Fruit fly (Drosophila melanogaster): ENCODE results near the gene CG13460.
A peak's percentile ranks its signal among the peaks of the same experiment; 100 is the strongest.

The CG13460 gene

DNA sequence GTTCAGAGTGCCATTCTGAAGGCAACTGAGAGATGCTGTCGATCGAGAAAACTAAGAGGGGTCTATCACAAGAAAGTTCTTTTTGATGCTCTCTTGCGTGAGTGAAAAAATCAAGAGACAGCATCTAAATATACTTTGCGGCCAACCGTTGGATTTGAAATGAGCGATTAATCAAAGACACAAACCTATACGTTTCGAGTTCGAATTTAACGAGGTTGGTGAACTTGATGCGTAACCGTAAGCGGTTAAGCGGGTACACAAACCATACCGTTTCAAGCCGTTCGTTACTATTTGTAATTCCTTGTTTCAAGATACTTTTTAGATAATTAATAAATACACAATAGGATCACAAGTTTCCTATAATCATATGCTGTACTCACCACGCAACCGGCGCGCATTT lies 10.6 kb upstream of the CG13460 start (continued):
- TF ChIP-seq nerfin-2 (GFP tag; IDR thresholded peaks at IDR 0.05; ENCODE audit: partially characterized antibody) (0 out of 2 replicates have a peak, but pooled peaks have one; percentile 25), CTCF (GFP tag; optimal IDR thresholded peaks at IDR 0.05) (peak; percentile 77), Dp (GFP tag; optimal IDR thresholded peaks at IDR 0.05) (peak; percentile 5), CG15011 (GFP tag; optimal IDR thresholded peaks at IDR 0.05) (no peak), scrt (GFP tag; optimal IDR thresholded peaks at IDR 0.05) (no peak), bbx (GFP tag; IDR thresholded peaks at IDR 0.05; ENCODE audit: partially characterized antibody) (peak; percentile 52; the same call in 1 of the 2 replicates), Meics (GFP tag; optimal IDR thresholded peaks at IDR 0.05) (peak; percentile 90), CG2199 (GFP tag; IDR thresholded peaks at IDR 0.05) (0 out of 3 replicates have a peak, but pooled peaks have one; percentile 52), mld (GFP tag; IDR thresholded peaks at IDR 0.05; ENCODE audit: partially characterized antibody) (no peak), knrl (GFP tag; IDR thresholded peaks at IDR 0.05; ENCODE audit: partially characterized antibody) (0 out of 3 replicates have a peak, but pooled peaks have one; percentile 26), gcm (GFP tag; optimal IDR thresholded peaks at IDR 0.05) (peak; percentile 11), CG7271 (tag; optimal IDR thresholded peaks at IDR 0.05) (no peak), Myb (GFP tag; optimal IDR thresholded peaks at IDR 0.05) (peak; percentile 97), da (GFP tag; optimal IDR thresholded peaks at IDR 0.05) (no peak), stwl (tag; optimal IDR thresholded peaks at IDR 0.05) (peak; percentile 46), shn (GFP tag; optimal IDR thresholded peaks at IDR 0.05) (no peak), pita (GFP tag; optimal IDR thresholded peaks at IDR 0.05) (peak; percentile 67), ci (GFP tag; IDR thresholded peaks at IDR 0.05) (0 out of 3 replicates have a peak, but pooled peaks have one; percentile 41), E2f2 (GFP tag; IDR thresholded peaks at IDR 0.05) (peak; percentile 42; the same call in 1 of the 2 replicates), CG31365 (tag; optimal IDR thresholded peaks at IDR 0.05) (peak; percentile 3), pzg (GFP tag; optimal IDR thresholded peaks at IDR 0.05) (peak; percentile 11), CG32532 (GFP tag; IDR thresholded peaks at IDR 0.05) (0 out of 2 replicates have a peak, but pooled peaks have one; percentile 10), z (GFP tag; IDR thresholded peaks at IDR 0.05) (peak; percentile 69; the same call in 1 of the 3 replicates), gfzf (GFP tag; optimal IDR thresholded peaks at IDR 0.05) (peak; percentile 25), gro (GFP tag; optimal IDR thresholded peaks at IDR 0.05) (no peak), CG6791 (GFP tag; IDR thresholded peaks at IDR 0.05; ENCODE audit: partially characterized antibody) (peak; percentile 47; the same call in 1 of the 3 replicates), amos (GFP tag; IDR thresholded peaks at IDR 0.05; ENCODE audit: partially characterized antibody) (peak; percentile 19; the same call in 1 of the 2 replicates), Taf1 (GFP tag; IDR thresholded peaks at IDR 0.05) (no peak)

dm6 chr3L:15064877-15065276 lies 3.4 kb upstream of the CG13460 start, which contains the start of gene Sytbeta:
Gene Sytbeta (minus strand): TSS chr3L:15064977.
- TF ChIP-seq CG13775 (GFP tag; optimal IDR thresholded peaks at IDR 0.05) (no peak), CG4617 (GFP tag; optimal IDR thresholded peaks at IDR 0.05; ENCODE audit: borderline replicate concordance) (no peak), fru (optimal IDR thresholded peaks at IDR 0.05) (no peak), ken (GFP tag; IDR thresholded peaks at IDR 0.05) (0 out of 3 replicates have a peak, but pooled peaks have one; percentile 18), CG15696 (tag; optimal IDR thresholded peaks at IDR 0.05) (no peak), Med (GFP tag) (peak; percentile 62), CG11093 (GFP tag; IDR thresholded peaks at IDR 0.05) (0 out of 3 replicates have a peak, but pooled peaks have one; percentile 15), BtbVII (GFP tag; optimal IDR thresholded peaks at IDR 0.05) (no peak), Hmr (GFP tag; optimal IDR thresholded peaks at IDR 0.05) (no peak), CG11456 (GFP tag; IDR thresholded peaks at IDR 0.05) (0 out of 3 replicates have a peak, but pooled peaks have one; percentile 5), CG3726 (GFP tag; IDR thresholded peaks at IDR 0.05) (0 out of 3 replicates have a peak, but pooled peaks have one; percentile 33), Deaf1 (tag; optimal IDR thresholded peaks at IDR 0.05) (peak; percentile 89)
